Fruit fly (Drosophila melanogaster): ENCODE results near the gene CG5397.

- TF ChIP-seq Myc (optimal IDR thresholded peaks at IDR 0.05) = no peak
- no peak for TF ChIP-seq insv (optimal IDR thresholded peaks at IDR 0.05)
- no peak for TF ChIP-seq psq (optimal IDR thresholded peaks at IDR 0.05)
- TF ChIP-seq Sin3A (optimal IDR thresholded peaks at IDR 0.05) = no peak
- no peak for TF ChIP-seq ttk (optimal IDR thresholded peaks at IDR 0.05)
These were observed 32.4 kb upstream of the CG5397 start for dm6 chr2L:1207432-1207831.
